Worm (Caenorhabditis elegans) whole organism, L2 larva: ENCODE measurements around the gene K02D10.1.

ENCODE experiments used
- Y55F3AM.14 ChIP-seq: fragments of 200-800 bp; sonication (Bioruptor generic); optimal IDR thresholded peaks from 2 replicates; lab custom pipeline; 2018; ENCODE audit warnings: mild to moderate bottlenecking, missing genetic modification characterization, missing compliant biosample characterization
- ZK546.5 ChIP-seq: sonication (generic microtip); optimal IDR thresholded peaks from 2 replicates; lab custom pipeline; 2017; ENCODE audit warnings: missing biosample characterization, missing genetic modification characterization
- aly-2 ChIP-seq: fragments of 150-350 bp; optimal IDR thresholded peaks from 2 replicates; lab custom pipeline; 2014; ENCODE audit warnings: missing biosample characterization, missing genetic modification characterization
- blmp-1 ChIP-seq: sonication (generic microtip); optimal IDR thresholded peaks from 2 replicates; lab custom pipeline; 2017; ENCODE audit warnings: missing genetic modification characterization, mild to moderate bottlenecking, missing compliant biosample characterization, antibody characterized with exemption, moderate library complexity; ENCODE audit not compliant: insufficient read depth
- ceh-82 ChIP-seq: fragments of 150-350 bp; optimal IDR thresholded peaks from 2 replicates; lab custom pipeline; 2014; ENCODE audit warnings: missing biosample characterization, missing genetic modification characterization
- egl-27 ChIP-seq: sonication (generic microtip); optimal IDR thresholded peaks from 3 replicates; lab custom pipeline; 2017; ENCODE audit warnings: missing biosample characterization, missing genetic modification reagents, missing genetic modification characterization
- elt-1 ChIP-seq: fragments of 150-350 bp; optimal IDR thresholded peaks from 2 replicates; lab custom pipeline; 2014; ENCODE audit warnings: missing biosample characterization, missing genetic modification characterization
- fos-1 ChIP-seq: fragments of 150-350 bp; optimal IDR thresholded peaks from 2 replicates; lab custom pipeline; 2014; ENCODE audit warnings: missing biosample characterization, missing genetic modification characterization
- lin-13 ChIP-seq: fragments of 150-350 bp; optimal IDR thresholded peaks from 2 replicates; lab custom pipeline; 2014; ENCODE audit warnings: missing biosample characterization, missing genetic modification reagents, missing genetic modification characterization
- mdl-1 ChIP-seq, 2 experiments: fragments of 150-350 bp in 1 of 2; sonication (generic microtip) in 1 of 2; optimal IDR thresholded peaks; 2 replicates each; lab custom pipeline; 2017; ENCODE audit warnings: missing biosample characterization in 2 of 2, missing genetic modification characterization in 2 of 2
- snpc-4 ChIP-seq: fragments of 150-350 bp; optimal IDR thresholded peaks from 2 replicates; lab custom pipeline; 2014; ENCODE audit warnings: missing biosample characterization, missing genetic modification characterization
- ztf-4 ChIP-seq: fragments of 150-350 bp; optimal IDR thresholded peaks from 2 replicates; lab custom pipeline; 2014; ENCODE audit warnings: missing biosample characterization, missing genetic modification characterization

ce11 chrIII:8745214-8745613 lies 24.1 kb upstream of the K02D10.1 start:
- no peak for TF ChIP-seq ceh-82 (tag; lab: Kevin White, UChicago)
- TF ChIP-seq egl-27 (tag; lab: Kevin White, UChicago) = no peak
- TF ChIP-seq lin-13 (GFP tag; lab: Kevin White, UChicago) = no peak
- TF ChIP-seq ZK546.5 (tag; lab: Kevin White, UChicago) = no peak
- no peak for TF ChIP-seq snpc-4 (tag; lab: Kevin White, UChicago)
- no peak for TF ChIP-seq elt-1 (tag; lab: Kevin White, UChicago)
- TF ChIP-seq aly-2 (tag; lab: Kevin White, UChicago) = no peak
- no peak for TF ChIP-seq fos-1 (tag; lab: Kevin White, UChicago)
- TF ChIP-seq ztf-4 (tag; lab: Kevin White, UChicago) = no peak
- TF ChIP-seq Y55F3AM.14 (GFP tag; lab: Kevin White, UChicago) = no peak
- TF ChIP-seq blmp-1 (tag; lab: Kevin White, UChicago) = no peak
- TF ChIP-seq mdl-1 (tag; optimal IDR thresholded peaks at IDR 0.05; lab: Kevin White, UChicago) = no peak
